Fruit fly (Drosophila melanogaster): Measurements from ENCODE around the gene Cox10.

Cox10 gene

DNA sequence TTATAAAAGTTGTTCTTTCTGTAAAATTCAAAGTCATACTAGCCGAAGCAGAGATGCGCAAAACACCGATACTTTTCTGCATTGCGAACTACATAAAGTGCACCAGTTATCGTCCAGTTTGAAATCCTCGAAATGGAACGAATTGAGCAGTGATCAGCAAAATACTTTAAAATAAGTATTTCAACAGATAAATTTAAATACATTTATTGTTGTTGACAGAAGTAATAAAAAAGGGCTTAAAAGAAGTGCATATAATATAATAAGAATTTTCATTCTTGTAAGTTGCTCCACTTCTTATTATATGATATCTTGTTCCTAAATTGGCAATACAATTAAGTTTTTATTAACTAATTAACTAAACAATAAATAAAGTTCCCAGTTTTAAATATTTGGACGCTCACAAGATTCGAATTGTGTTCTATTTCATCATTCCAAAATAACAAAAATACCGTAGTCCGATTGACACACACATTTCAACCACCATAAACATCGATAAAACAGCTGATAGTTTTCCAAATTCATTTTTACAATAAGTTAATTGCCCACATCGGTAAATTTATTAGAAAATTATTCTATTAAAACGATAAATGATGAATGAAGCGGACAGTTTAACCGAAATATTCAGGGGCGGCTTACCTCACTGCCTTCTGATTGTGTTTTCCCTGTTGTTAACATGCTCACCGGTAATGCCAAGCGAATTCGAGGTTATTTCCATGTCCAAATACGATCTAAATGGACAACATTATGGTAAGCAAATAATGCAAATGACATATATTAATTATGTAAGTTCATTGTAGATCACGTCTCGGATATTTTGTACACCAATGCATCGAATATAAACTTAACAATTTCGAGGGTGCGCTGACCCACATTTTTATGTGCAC is 16.7 kb upstream of the Cox10 start, which contains the start of the genes Usp14 and CG4972 (continued):
- TF ChIP-seq Gug (GFP tag; IDR thresholded peaks at IDR 0.05) = no peak; the same call in 3 of the 4 replicates
- TF ChIP-seq CG14710 (tag; optimal IDR thresholded peaks at IDR 0.05) = peak; percentile 64
- TF ChIP-seq CG9932 (GFP tag; IDR thresholded peaks at IDR 0.05) = no peak; the same call in 1 of the 2 replicates
- TF ChIP-seq psq (GFP tag; optimal IDR thresholded peaks at IDR 0.05) = no peak
- peak; percentile 77; the same call in 2 of the 3 replicates for TF ChIP-seq CG17361 (GFP tag; IDR thresholded peaks at IDR 0.05)
- TF ChIP-seq crp (GFP tag; optimal IDR thresholded peaks at IDR 0.05) = peak in 1 of 2 experiments; percentile 78
- peak; percentile 48 for TF ChIP-seq CG18262 (tag; optimal IDR thresholded peaks at IDR 0.05)
- TF ChIP-seq CG2712 (tag; optimal IDR thresholded peaks at IDR 0.05) = peak; percentile 33
- TF ChIP-seq nerfin-1 (tag; optimal IDR thresholded peaks at IDR 0.05) = no peak
- no peak for TF ChIP-seq Fer2 (tag; optimal IDR thresholded peaks at IDR 0.05)
- no peak for TF ChIP-seq Hr78 (GFP tag; optimal IDR thresholded peaks at IDR 0.05)
- peak in 1 of 3 experiments; percentile 2 for TF ChIP-seq lola (GFP tag; optimal IDR thresholded peaks at IDR 0.05)
- peak; percentile 40 for TF ChIP-seq CG8924 (tag; optimal IDR thresholded peaks at IDR 0.05)
- TF ChIP-seq Sox100B (GFP tag; optimal IDR thresholded peaks at IDR 0.05) = peak; percentile 9
- peak; percentile 19 for TF ChIP-seq CG17829 (tag; optimal IDR thresholded peaks at IDR 0.05)
- TF ChIP-seq salm (tag; optimal IDR thresholded peaks at IDR 0.05) = no peak
- TF ChIP-seq HmgZ (tag; optimal IDR thresholded peaks at IDR 0.05) = no peak
- TF ChIP-seq bbx (GFP tag; IDR thresholded peaks at IDR 0.05; ENCODE audit: partially characterized antibody) = peak; percentile 42
- no peak for TF ChIP-seq ato (GFP tag; IDR thresholded peaks at IDR 0.05; ENCODE audit: partially characterized antibody)
- TF ChIP-seq Adf1 (GFP tag; IDR thresholded peaks at IDR 0.05) = no peak
- TF ChIP-seq tna (GFP tag; IDR thresholded peaks at IDR 0.05; ENCODE audit: partially characterized antibody) = no peak
- peak; percentile 72 for TF ChIP-seq row (GFP tag; IDR thresholded peaks at IDR 0.05)
- TF ChIP-seq CG2116 (GFP tag; optimal IDR thresholded peaks at IDR 0.05) = peak; percentile 56
- no peak for TF ChIP-seq CG9609 (GFP tag; optimal IDR thresholded peaks at IDR 0.05)
- TF ChIP-seq tio (GFP tag; optimal IDR thresholded peaks at IDR 0.05) = peak; percentile 11
- no peak for TF ChIP-seq sug (tag; optimal IDR thresholded peaks at IDR 0.05)
- TF ChIP-seq vvl (GFP tag; IDR thresholded peaks at IDR 0.05) = no peak
- peak; percentile 60 for TF ChIP-seq phol (tag; optimal IDR thresholded peaks at IDR 0.05)
- no peak for TF ChIP-seq pan (optimal IDR thresholded peaks at IDR 0.05)
- no peak for TF ChIP-seq pan (GFP tag; optimal IDR thresholded peaks at IDR 0.05 in 1 of 2, IDR thresholded peaks at IDR 0.05 in 1 of 2)
- no peak for TF ChIP-seq CG1792 (GFP tag; optimal IDR thresholded peaks at IDR 0.05)
- no peak for TF ChIP-seq Tbp (GFP tag; optimal IDR thresholded peaks at IDR 0.05)

DNA sequence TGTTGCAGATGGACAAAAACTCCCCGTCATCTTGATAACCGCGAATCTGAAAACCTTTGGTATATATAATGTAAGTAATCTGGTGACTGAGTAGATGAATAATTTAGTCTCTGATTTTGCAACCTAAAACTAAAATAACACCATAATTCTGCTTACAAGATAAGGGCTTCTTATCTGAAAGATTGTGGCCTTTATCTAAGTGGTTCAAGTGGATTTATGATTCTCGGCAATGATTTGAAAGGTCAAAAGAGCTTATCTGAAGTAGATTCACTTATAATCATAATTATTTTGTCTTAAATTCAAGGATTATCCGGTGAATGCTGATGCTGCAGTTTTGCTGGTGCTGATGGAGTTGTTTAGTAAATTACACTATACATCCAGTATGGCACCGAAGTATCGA is 15.4 kb upstream of the Cox10 start:
- peak; percentile 45 for TF ChIP-seq grn (GFP tag; optimal IDR thresholded peaks at IDR 0.05)
- TF ChIP-seq CG5180 (GFP tag; optimal IDR thresholded peaks at IDR 0.05) = no peak
- peak; percentile 82 for TF ChIP-seq CG34376 (GFP tag; optimal IDR thresholded peaks at IDR 0.05)
- TF ChIP-seq CG13424 (tag; optimal IDR thresholded peaks at IDR 0.05) = no peak
- TF ChIP-seq Eip74EF (GFP tag; optimal IDR thresholded peaks at IDR 0.05) = peak in 1 of 2 experiments; percentile 7
- TF ChIP-seq tup (GFP tag; optimal IDR thresholded peaks at IDR 0.05) = no peak
- no peak for TF ChIP-seq CG7928 (GFP tag; optimal IDR thresholded peaks at IDR 0.05)
- no peak for TF ChIP-seq Abd-B (GFP tag; optimal IDR thresholded peaks at IDR 0.05)
- no peak for TF ChIP-seq Mrtf (GFP tag; IDR thresholded peaks at IDR 0.05)
- TF ChIP-seq exex (tag; optimal IDR thresholded peaks at IDR 0.05) = peak; percentile 83
- TF ChIP-seq maf-S (GFP tag; optimal IDR thresholded peaks at IDR 0.05) = no peak
- peak; percentile 16 for TF ChIP-seq sug (tag; optimal IDR thresholded peaks at IDR 0.05)
- TF ChIP-seq CG3407 (GFP tag; optimal IDR thresholded peaks at IDR 0.05) = no peak
- TF ChIP-seq CG12219 (GFP tag; optimal IDR thresholded peaks at IDR 0.05) = no peak
- TF ChIP-seq Hr78 (GFP tag; optimal IDR thresholded peaks at IDR 0.05) = peak in 1 of 2 experiments; percentile 55
- TF ChIP-seq eve (GFP tag; optimal IDR thresholded peaks at IDR 0.05) = peak in 1 of 2 experiments; percentile 46
- peak; percentile 66 for TF ChIP-seq CG15479 (GFP tag; optimal IDR thresholded peaks at IDR 0.05)
- no peak for TF ChIP-seq CG17912 (GFP tag; optimal IDR thresholded peaks at IDR 0.05)

Measured in whole organism, embryonic.